Worm (Caenorhabditis elegans) whole organism, L4 larva: ENCODE measurements around the gene F08F3.6.

Experiments used
- Y5F2A.4 ChIP-seq: fragments of 200-800 bp; sonication (Bioruptor generic); optimal IDR thresholded peaks from 2 replicates; lab custom pipeline; 2018; ENCODE audit warnings: mild to moderate bottlenecking, missing genetic modification characterization, missing compliant biosample characterization
- aha-1 ChIP-seq: fragments of 150-350 bp; peaks from one replicate; lab custom pipeline; 2014; ENCODE audit warnings: missing biosample characterization, missing genetic modification characterization
- attf-4 ChIP-seq: sonication (generic microtip); optimal IDR thresholded peaks from 3 replicates; lab custom pipeline; 2017; ENCODE audit warnings: missing biosample characterization, missing genetic modification characterization
- ceh-20 ChIP-seq: fragments of 200-800 bp; sonication (Bioruptor generic); IDR thresholded peaks from 2 replicates; pipeline ENCODE4 v1.3.6; 2022; ENCODE audit warnings: missing genetic modification reagents, missing genetic modification characterization, missing compliant biosample characterization
- ceh-44 ChIP-seq: fragments of 200-800 bp; sonication (Bioruptor generic); IDR thresholded peaks from 2 replicates; pipeline ENCODE4 v1.3.6; 2022; ENCODE audit warnings: missing genetic modification reagents, missing genetic modification characterization, missing compliant biosample characterization
- cey-2 ChIP-seq: sonication (generic microtip); optimal IDR thresholded peaks from 3 replicates; lab custom pipeline; 2017; ENCODE audit warnings: missing genetic modification characterization, mild to moderate bottlenecking, missing compliant biosample characterization, antibody characterized with exemption, borderline replicate concordance; ENCODE audit not compliant: insufficient read depth
- ctbp-1 ChIP-seq: fragments of 200-800 bp; sonication (Bioruptor generic); IDR thresholded peaks from 2 replicates; pipeline ENCODE4 v1.3.6; 2022; ENCODE audit warnings: missing genetic modification reagents, missing genetic modification characterization, missing compliant biosample characterization
- daf-16 ChIP-seq, 3 experiments: sonication (generic microtip); optimal IDR thresholded peaks; 2 replicates each; lab custom pipeline; 2016 to 2017; ENCODE audit warnings: missing genetic modification characterization in 3 of 3, missing genetic modification reagents in 3 of 3, mild to moderate bottlenecking in 2 of 3, missing compliant biosample characterization in 2 of 3, missing biosample characterization in 1 of 3, moderate library complexity in 1 of 3
- dmd-6 ChIP-seq: fragments of 200-800 bp; sonication (Bioruptor generic); IDR thresholded peaks from 2 replicates; pipeline ENCODE4 v1.3.6; 2022; ENCODE audit warnings: missing genetic modification reagents, missing genetic modification characterization, missing compliant biosample characterization
- dve-1 ChIP-seq: sonication (generic microtip); optimal IDR thresholded peaks from 2 replicates; lab custom pipeline; 2017; ENCODE audit warnings: antibody characterized with exemption, mild to moderate bottlenecking, missing genetic modification characterization, missing compliant biosample characterization; ENCODE audit not compliant: insufficient read depth
- egl-27 ChIP-seq: sonication (generic microtip); optimal IDR thresholded peaks from 3 replicates; lab custom pipeline; 2017; ENCODE audit warnings: missing biosample characterization, missing genetic modification reagents, missing genetic modification characterization
- egl-43 ChIP-seq: fragments of 200-800 bp; sonication (Bioruptor generic); IDR thresholded peaks from 2 replicates; pipeline ENCODE4 v1.3.6; 2022; ENCODE audit warnings: missing genetic modification reagents, missing genetic modification characterization, missing compliant biosample characterization
- gei-8 ChIP-seq: fragments of 200-800 bp; sonication (Bioruptor generic); optimal IDR thresholded peaks from 2 replicates; lab custom pipeline; 2018; ENCODE audit warnings: mild to moderate bottlenecking, missing genetic modification characterization, missing compliant biosample characterization
- hlh-11 ChIP-seq: fragments of 200-800 bp; sonication (Bioruptor generic); optimal IDR thresholded peaks from 2 replicates; lab custom pipeline; 2018; ENCODE audit warnings: mild to moderate bottlenecking, missing genetic modification characterization, missing compliant biosample characterization
- lim-7 ChIP-seq: fragments of 200-800 bp; sonication (Bioruptor generic); IDR thresholded peaks from 2 replicates; pipeline ENCODE4 v1.3.6; 2022; ENCODE audit warnings: missing genetic modification characterization, missing compliant biosample characterization
- lin-1 ChIP-seq: fragments of 200-800 bp; sonication (Bioruptor generic); IDR thresholded peaks from 2 replicates; pipeline ENCODE4 v1.3.6; 2022; ENCODE audit warnings: missing genetic modification reagents, missing genetic modification characterization, missing compliant biosample characterization
- lin-38 ChIP-seq: fragments of 200-800 bp; sonication (Bioruptor generic); IDR thresholded peaks from 2 replicates; pipeline ENCODE4 v1.3.6; 2022; ENCODE audit warnings: missing genetic modification reagents, missing genetic modification characterization, missing compliant biosample characterization
- lsy-2 ChIP-seq, 2 experiments: fragments of 150-350 bp in 1 of 2; sonication (generic microtip) in 1 of 2; optimal IDR thresholded peaks; 2 replicates each; lab custom pipeline; 2014 to 2017; ENCODE audit warnings: missing biosample characterization in 2 of 2, missing genetic modification characterization in 2 of 2
- mdl-1 ChIP-seq, 2 experiments: fragments of 150-350 bp in 1 of 2; sonication (generic microtip) in 1 of 2; optimal IDR thresholded peaks; 2 replicates each; lab custom pipeline; 2014 to 2017; ENCODE audit warnings: missing biosample characterization in 2 of 2, missing genetic modification characterization in 2 of 2
- mep-1 ChIP-seq: fragments of 150-350 bp; sonication (generic microtip); optimal IDR thresholded peaks from 3 replicates; lab custom pipeline; 2014; ENCODE audit warnings: missing biosample characterization, missing genetic modification characterization
- mxl-3 ChIP-seq: fragments of 200-800 bp; sonication (Bioruptor generic); optimal IDR thresholded peaks from 2 replicates; lab custom pipeline; 2018; ENCODE audit warnings: mild to moderate bottlenecking, missing genetic modification characterization, missing compliant biosample characterization
- nhr-237 ChIP-seq: sonication (generic microtip); optimal IDR thresholded peaks from 2 replicates; lab custom pipeline; 2017; ENCODE audit warnings: missing biosample characterization, missing genetic modification characterization
- nhr-25 ChIP-seq: sonication (generic microtip); optimal IDR thresholded peaks from 2 replicates; lab custom pipeline; 2017; ENCODE audit warnings: missing genetic modification characterization, mild to moderate bottlenecking, missing compliant biosample characterization, antibody characterized with exemption, moderate library complexity, borderline replicate concordance; ENCODE audit not compliant: insufficient read depth
- nhr-28 ChIP-seq: fragments of 150-350 bp; optimal IDR thresholded peaks from 2 replicates; lab custom pipeline; 2014; ENCODE audit warnings: missing biosample characterization, missing genetic modification characterization
- nhr-48 ChIP-seq: sonication (generic microtip); optimal IDR thresholded peaks from 2 replicates; lab custom pipeline; 2016; ENCODE audit warnings: mild to moderate bottlenecking, missing genetic modification characterization, missing compliant biosample characterization
- nhr-77 ChIP-seq: fragments of 150-350 bp; optimal IDR thresholded peaks from 2 replicates; lab custom pipeline; 2014; ENCODE audit warnings: missing biosample characterization, missing genetic modification characterization
- sdz-12 ChIP-seq: fragments of 200-800 bp; sonication (Bioruptor generic); optimal IDR thresholded peaks from 2 replicates; lab custom pipeline; 2018; ENCODE audit warnings: mild to moderate bottlenecking, missing genetic modification characterization, missing compliant biosample characterization
- snpc-1.2 ChIP-seq: fragments of 200-800 bp; sonication (Bioruptor generic); IDR thresholded peaks from 2 replicates; pipeline ENCODE4 v1.3.6; 2022; ENCODE audit warnings: missing genetic modification reagents, missing genetic modification characterization, missing compliant biosample characterization
- tra-1 ChIP-seq: fragments of 200-800 bp; sonication (Bioruptor generic); IDR thresholded peaks from 2 replicates; pipeline ENCODE4 v1.3.6; 2022; ENCODE audit warnings: missing genetic modification reagents, missing genetic modification characterization, missing compliant biosample characterization
- unc-62 ChIP-seq, 3 experiments: fragments of 150-350 bp in 1 of 3; sonication (generic microtip); optimal IDR thresholded peaks in 2 of 3; peaks in 1 of 3; 1 replicate in 1 of 3; 2 replicates in 2 of 3; lab custom pipeline; 2014 to 2017; ENCODE audit warnings: missing biosample characterization in 3 of 3, missing genetic modification characterization in 3 of 3, missing genetic modification reagents in 3 of 3, missing genotype in 1 of 3
- zip-2 ChIP-seq: fragments of 150-350 bp; optimal IDR thresholded peaks from 2 replicates; lab custom pipeline; 2014; ENCODE audit warnings: missing biosample characterization, missing genetic modification characterization

F08F3.6 gene

ce11 chrV:5425008-5425407, 5.1 kb upstream of the F08F3.6 start (continued):
- TF ChIP-seq dve-1 (tag; lab: Kevin White, UChicago) (peak; percentile 81), nhr-48 (tag; lab: Kevin White, UChicago) (peak; percentile 39), aha-1 (tag; lab: Kevin White, UChicago) (peak; percentile 53), lim-7 (GFP tag; lab: Robert Waterston, UW) (no peak), Y5F2A.4 (GFP tag; lab: Kevin White, UChicago) (no peak), lsy-2 (tag; optimal IDR thresholded peaks at IDR 0.05; lab: Kevin White, UChicago) (no peak), daf-16 (GFP tag; optimal IDR thresholded peaks at IDR 0.05; lab: Kevin White, UChicago) (no peak), daf-16 (tag; optimal IDR thresholded peaks at IDR 0.05; lab: Kevin White, UChicago) (peak; percentile 80), snpc-1.2 (no peak)

- TF ChIP-seq dve-1 (tag; lab: Kevin White, UChicago) (no peak), zip-2 (tag; lab: Kevin White, UChicago) (peak; percentile 66), unc-62 (GFP tag; optimal IDR thresholded peaks at IDR 0.05 in 1 of 2; lab: Kevin White, UChicago) (peak in 1 of 2 experiments; percentile 96), unc-62 (tag; optimal IDR thresholded peaks at IDR 0.05; lab: Kevin White, UChicago) (no peak), ctbp-1 (GFP tag; lab: Robert Waterston, UW) (no peak)
Observed at ce11 chrV:5423120-5423519, 3.3 kb upstream of the F08F3.6 start, which contains the start of gene cyp-14A5. Gene cyp-14A5 (minus strand): TSS chrV:5423282.

DNA sequence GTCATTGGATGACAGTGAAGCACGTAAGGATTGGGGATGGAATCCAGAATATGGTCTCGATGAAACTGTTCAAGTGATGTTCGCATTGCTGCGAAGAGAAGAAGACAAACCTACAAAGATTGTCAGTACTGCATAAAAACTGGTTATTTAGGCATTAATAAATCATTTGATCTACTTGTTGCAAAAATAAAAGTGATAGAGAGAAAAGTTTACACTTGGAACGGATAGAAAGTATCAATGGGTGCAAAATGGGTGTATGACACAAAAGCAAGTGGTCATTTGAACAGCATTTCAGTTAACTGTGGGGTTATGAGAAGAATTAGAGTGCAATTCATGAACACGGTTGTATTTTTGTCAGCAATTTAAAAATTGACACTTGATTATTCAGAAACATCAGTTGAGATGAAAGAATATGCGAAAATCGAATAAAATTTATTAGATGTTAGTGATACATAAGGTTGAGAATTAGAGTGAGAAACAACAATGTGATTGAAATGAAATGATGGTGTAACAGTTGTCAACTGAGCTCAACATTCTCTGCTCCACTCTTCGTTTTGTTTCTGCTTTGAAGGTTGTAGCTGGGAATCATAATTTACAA, 7.0 kb downstream of the F08F3.6 start, which contains the start of gene F08F3.10:
F08F3.10 (plus strand) TSS at position 548 of the 598 bp plus-strand sequence.
- TF ChIP-seq sdz-12 (GFP tag; lab: Kevin White, UChicago): no peak
- peak; percentile 62 for TF ChIP-seq nhr-48 (tag; lab: Kevin White, UChicago)
- TF ChIP-seq nhr-237 (tag; lab: Kevin White, UChicago): no peak
- TF ChIP-seq lin-38: no peak
- TF ChIP-seq nhr-77 (tag; lab: Kevin White, UChicago): no peak
- no peak for TF ChIP-seq ceh-44 (GFP tag; lab: Robert Waterston, UW)
- TF ChIP-seq mdl-1 (tag; optimal IDR thresholded peaks at IDR 0.05; lab: Kevin White, UChicago): peak in 1 of 2 experiments; percentile 22
- peak; percentile 83 for TF ChIP-seq aha-1 (tag; lab: Kevin White, UChicago)
- no peak for TF ChIP-seq zip-2 (tag; lab: Kevin White, UChicago)
- TF ChIP-seq egl-27: no peak
- peak; percentile 31 for TF ChIP-seq nhr-28 (tag; lab: Kevin White, UChicago)
- TF ChIP-seq mep-1 (tag; lab: Kevin White, UChicago): no peak
- TF ChIP-seq dmd-6: peak; percentile 65

ce11 chrV:5410679-5411078, 9.2 kb downstream of the F08F3.6 start, which contains the start of gene F08F3.4:
Gene F08F3.4 (plus strand): TSS chrV:5410955.
- TF ChIP-seq mxl-3 (GFP tag; lab: Kevin White, UChicago) (peak; percentile 96), nhr-48 (tag; lab: Kevin White, UChicago) (peak; percentile 80), lsy-2 (tag; optimal IDR thresholded peaks at IDR 0.05; lab: Kevin White, UChicago) (no peak), attf-4 (tag; lab: Kevin White, UChicago) (no peak), cey-2 (tag; lab: Kevin White, UChicago) (no peak), gei-8 (GFP tag; lab: Kevin White, UChicago) (peak; percentile 55), ceh-20 (GFP tag; lab: Robert Waterston, UW) (0 out of 2 replicates have a peak, but pooled peaks have one; percentile 38), mdl-1 (tag; optimal IDR thresholded peaks at IDR 0.05; lab: Kevin White, UChicago) (peak in 1 of 2 experiments; percentile 43), nhr-28 (tag; lab: Kevin White, UChicago) (peak; percentile 30), hlh-11 (tag; lab: Kevin White, UChicago) (peak; percentile 80), sdz-12 (GFP tag; lab: Kevin White, UChicago) (no peak), tra-1 (GFP tag; lab: Robert Waterston, UW) (peak; percentile 28; the same call in 1 of the 2 replicates), ctbp-1 (GFP tag; lab: Robert Waterston, UW) (0 out of 2 replicates have a peak, but pooled peaks have one; percentile 26), egl-43 (GFP tag; lab: Robert Waterston, UW) (no peak), nhr-25 (no peak), dmd-6 (peak; percentile 67), lin-1 (GFP tag; lab: Robert Waterston, UW) (0 out of 2 replicates have a peak, but pooled peaks have one; percentile 26)
- TF ChIP-seq, all 104 proteins: peak for 11
